Fruit fly (Drosophila melanogaster): ENCODE data around the gene tub.

tub gene

dm6 chr3R:4433441-4434077 lies 46.0 kb downstream of the tub start, which contains the start of the genes eIF3a and CG1074:
Gene eIF3a, minus strand, starts transcription at chr3R:4433895.
Gene CG1074, plus strand, starts transcription at chr3R:4433965.
- peak; percentile 64 for TF ChIP-seq noc (tag; optimal IDR thresholded peaks at IDR 0.05)

dm6 chr3R:4437113-4437512 lies 49.6 kb downstream of the tub start, which contains the start of the genes Lipt2 and CG14650:
Gene Lipt2, minus strand, starts transcription at chr3R:4437329.
Gene CG14650, plus strand, starts transcription at chr3R:4437387.
- no peak for TF ChIP-seq noc (tag; optimal IDR thresholded peaks at IDR 0.05)

- no peak for TF ChIP-seq noc (tag; optimal IDR thresholded peaks at IDR 0.05)
These were observed 50.3 kb downstream of the tub start for dm6 chr3R:4437817-4438216.

Measured in whole organism, larva.